Worm (Caenorhabditis elegans) whole organism, L4/young adult: Measurements from ENCODE around the gene Y73B6BL.289.

Experiments
- W03F9.2 ChIP-seq: fragments of 150-350 bp; optimal IDR thresholded peaks from 2 replicates; lab custom pipeline; 2014; ENCODE audit warnings: missing biosample characterization, missing genetic modification characterization
- him-1 ChIP-seq: sonication (generic microtip); optimal IDR thresholded peaks from 2 replicates; lab custom pipeline; 2016; ENCODE audit warnings: missing genotype, missing genetic modification reagents, missing genetic modification characterization, missing compliant biosample characterization

DNA sequence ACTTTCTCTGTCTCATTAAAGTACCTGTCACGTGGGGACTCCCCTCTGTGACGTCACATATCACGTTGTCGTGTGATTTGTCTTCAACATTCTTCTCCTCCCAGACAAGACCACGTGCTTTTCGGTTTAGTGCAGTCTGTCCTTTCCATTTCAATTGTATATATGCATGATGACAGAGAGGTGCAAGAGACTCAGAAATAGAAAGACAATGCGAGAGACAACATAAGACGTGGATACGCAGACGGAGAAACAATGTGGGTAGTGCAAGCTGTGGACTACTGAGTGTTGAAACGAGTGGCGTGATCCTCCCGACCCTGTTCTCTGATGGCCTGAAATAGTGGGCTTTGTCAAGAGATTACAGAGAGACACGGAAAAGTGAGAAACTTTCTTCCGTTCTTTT is 10.6 kb upstream of the Y73B6BL.289 start:
- TF ChIP-seq him-1 (tag; lab: Kevin White, UChicago) (peak; percentile 81), W03F9.2 (tag; lab: Kevin White, UChicago) (peak; percentile 95)
